Fruit fly (Drosophila melanogaster) whole organism, embryonic: ENCODE data around the gene CG6927.

ENCODE experiments used
- Atf-2 ChIP-seq: fragments of 200-800 bp; sonication (Bioruptor generic); optimal IDR thresholded peaks from 2 replicates; lab custom pipeline; 2016; ENCODE audit warnings: missing biosample characterization, missing genetic modification characterization
- CG10543 ChIP-seq: fragments of 200-800 bp; sonication (Bioruptor generic); optimal IDR thresholded peaks from 3 replicates; lab custom pipeline; 2017; ENCODE audit warnings: missing biosample characterization, mild to moderate bottlenecking, missing genetic modification characterization, moderate library complexity
- CG11560 ChIP-seq: fragments of 200-800 bp; sonication (Bioruptor generic); IDR thresholded peaks from 3 replicates; pipeline ENCODE4 v1.3.6; 2022; ENCODE audit warnings: missing biosample characterization, missing genetic modification characterization
- CG12219 ChIP-seq: fragments of 200-800 bp; sonication (Bioruptor generic); optimal IDR thresholded peaks from 3 replicates; lab custom pipeline; 2018; ENCODE audit warnings: missing biosample characterization, mild to moderate bottlenecking, missing genetic modification characterization
- CG1233 ChIP-seq: fragments of 200-800 bp; sonication (Bioruptor generic); optimal IDR thresholded peaks from 4 replicates; lab custom pipeline; 2018; ENCODE audit warnings: missing biosample characterization, mild to moderate bottlenecking, missing genetic modification characterization
- CG14014 ChIP-seq: fragments of 200-800 bp; sonication (Bioruptor generic); IDR thresholded peaks from 2 replicates; pipeline ENCODE4 v1.3.6; 2022; ENCODE audit warnings: missing biosample characterization, missing genetic modification characterization
- CG14441 ChIP-seq: fragments of 200-800 bp; sonication (Bioruptor generic); IDR thresholded peaks from 2 replicates; pipeline ENCODE4 v1.3.6; 2022; ENCODE audit warnings: missing biosample characterization, missing genetic modification characterization
- CG14965 ChIP-seq: fragments of 200-800 bp; sonication (Bioruptor generic); optimal IDR thresholded peaks from 2 replicates; lab custom pipeline; 2016; ENCODE audit warnings: missing biosample characterization, missing genetic modification characterization, borderline replicate concordance
- CG15011 ChIP-seq: fragments of 200-800 bp; sonication (Bioruptor generic); optimal IDR thresholded peaks from 3 replicates; lab custom pipeline; 2018; ENCODE audit warnings: missing biosample characterization, mild to moderate bottlenecking, missing genetic modification characterization
- CG16779 ChIP-seq: fragments of 200-800 bp; sonication (Bioruptor generic); IDR thresholded peaks from 2 replicates; pipeline ENCODE4 v1.3.6; 2022; ENCODE audit warnings: missing biosample characterization, missing genetic modification characterization
- CG17802 ChIP-seq: fragments of 200-800 bp; sonication (Bioruptor generic); optimal IDR thresholded peaks from 2 replicates; lab custom pipeline; 2018; ENCODE audit warnings: missing biosample characterization, mild to moderate bottlenecking, missing genetic modification characterization, moderate library complexity
- CG3163 ChIP-seq: fragments of 200-800 bp; sonication (Bioruptor generic); optimal IDR thresholded peaks from 3 replicates; lab custom pipeline; 2016; ENCODE audit warnings: missing biosample characterization, missing genetic modification characterization
- CG7556 ChIP-seq: fragments of 200-800 bp; sonication (Bioruptor generic); optimal IDR thresholded peaks from 2 replicates; lab custom pipeline; 2017; ENCODE audit warnings: missing biosample characterization, mild to moderate bottlenecking, missing genetic modification characterization
- CG7928 ChIP-seq: fragments of 200-800 bp; sonication (Bioruptor generic); optimal IDR thresholded peaks from 2 replicates; lab custom pipeline; 2017; ENCODE audit warnings: missing biosample characterization, mild to moderate bottlenecking, missing genetic modification characterization
- CG8281 ChIP-seq: fragments of 200-800 bp; sonication (Bioruptor generic); optimal IDR thresholded peaks from 2 replicates; lab custom pipeline; 2018; ENCODE audit warnings: missing biosample characterization, mild to moderate bottlenecking, missing genetic modification characterization, moderate library complexity
- CG8924 ChIP-seq: fragments of 200-800 bp; optimal IDR thresholded peaks from 3 replicates; lab custom pipeline; 2019; ENCODE audit warnings: missing biosample characterization, mild to moderate bottlenecking, missing genetic modification characterization, moderate library complexity
- CG8944 ChIP-seq: fragments of 200-800 bp; sonication (Bioruptor generic); optimal IDR thresholded peaks from 3 replicates; lab custom pipeline; 2016; ENCODE audit warnings: missing biosample characterization, missing genetic modification characterization
- CG9437 ChIP-seq: fragments of 200-800 bp; sonication (Bioruptor generic); optimal IDR thresholded peaks from 2 replicates; lab custom pipeline; 2018; ENCODE audit warnings: missing biosample characterization, mild to moderate bottlenecking, missing genetic modification characterization
- D19A ChIP-seq: fragments of 200-800 bp; optimal IDR thresholded peaks from 3 replicates; lab custom pipeline; 2019; ENCODE audit warnings: missing biosample characterization, mild to moderate bottlenecking, missing genetic modification characterization, moderate library complexity
- Dad ChIP-seq: fragments of 200-800 bp; sonication (Bioruptor generic); optimal IDR thresholded peaks from 3 replicates; lab custom pipeline; 2016; ENCODE audit warnings: missing biosample characterization, missing genetic modification characterization
- Dip3 ChIP-seq: fragments of 200-800 bp; sonication (Bioruptor generic); optimal IDR thresholded peaks from 3 replicates; lab custom pipeline; 2016; ENCODE audit warnings: missing biosample characterization, missing genetic modification characterization
- Doc2 ChIP-seq: fragments of 200-800 bp; sonication (Bioruptor generic); IDR thresholded peaks from 2 replicates; pipeline ENCODE4 v1.3.6; 2022; ENCODE audit warnings: missing biosample characterization, missing genetic modification characterization
- H15 ChIP-seq: fragments of 200-800 bp; sonication (Bioruptor generic); IDR thresholded peaks from 3 replicates; pipeline ENCODE4 v1.3.6; 2022; ENCODE audit warnings: missing biosample characterization, missing genetic modification characterization
- Jarid2 ChIP-seq: fragments of 200-800 bp; sonication (Bioruptor generic); optimal IDR thresholded peaks from 3 replicates; lab custom pipeline; 2017; ENCODE audit warnings: mild to moderate bottlenecking, missing biosample characterization, missing genetic modification reagents, missing genetic modification characterization
- Kr ChIP-seq: fragments of 200-800 bp; sonication (Bioruptor generic); optimal IDR thresholded peaks from 2 replicates; lab custom pipeline; 2017; ENCODE audit warnings: missing biosample characterization, mild to moderate bottlenecking, missing genetic modification characterization
- Mes4 ChIP-seq: fragments of 200-800 bp; sonication (Bioruptor generic); optimal IDR thresholded peaks from 2 replicates; lab custom pipeline; 2016; ENCODE audit warnings: missing biosample characterization, missing genetic modification characterization
- Myb ChIP-seq: fragments of 200-800 bp; sonication (Bioruptor generic); optimal IDR thresholded peaks from 2 replicates; lab custom pipeline; 2016; ENCODE audit warnings: missing biosample characterization, missing genetic modification characterization
- NFAT ChIP-seq: fragments of 200-800 bp; sonication (Bioruptor generic); IDR thresholded peaks from 2 replicates; pipeline ENCODE4 v1.3.6; 2022; ENCODE audit warnings: missing biosample characterization, missing genetic modification characterization
- NK7.1 ChIP-seq: fragments of 200-800 bp; sonication (Bioruptor generic); optimal IDR thresholded peaks from 3 replicates; lab custom pipeline; 2016; ENCODE audit warnings: missing biosample characterization, missing genetic modification characterization
- NfI ChIP-seq: fragments of 200-800 bp; sonication (Bioruptor generic); optimal IDR thresholded peaks from 3 replicates; lab custom pipeline; 2018; ENCODE audit warnings: missing biosample characterization, mild to moderate bottlenecking, missing genetic modification characterization, moderate library complexity
- Optix ChIP-seq: fragments of 200-800 bp; sonication (Bioruptor generic); IDR thresholded peaks from 3 replicates; pipeline ENCODE4 v1.3.6; 2022; ENCODE audit warnings: missing biosample characterization, missing genetic modification characterization
- Scr ChIP-seq: fragments of 200-800 bp; sonication (Bioruptor generic); IDR thresholded peaks from 2 replicates; pipeline ENCODE4 v1.3.6; 2022; ENCODE audit warnings: missing biosample characterization, missing genetic modification characterization; ENCODE audit not compliant: partially characterized antibody
- Sry-β ChIP-seq: fragments of 200-800 bp; sonication (Bioruptor generic); optimal IDR thresholded peaks from 2 replicates; lab custom pipeline; 2018; ENCODE audit warnings: missing biosample characterization, mild to moderate bottlenecking, missing genetic modification characterization, moderate library complexity
- Ssrp ChIP-seq: fragments of 200-800 bp; sonication (Bioruptor generic); optimal IDR thresholded peaks from 2 replicates; lab custom pipeline; 2018; ENCODE audit warnings: missing biosample characterization, mild to moderate bottlenecking, missing genetic modification characterization, moderate library complexity
- Vsx1 ChIP-seq: fragments of 200-800 bp; sonication (Bioruptor generic); optimal IDR thresholded peaks from 2 replicates; lab custom pipeline; 2017; ENCODE audit warnings: missing biosample characterization, mild to moderate bottlenecking, missing genetic modification characterization, missing genetic modification reagents
- Xrp1 ChIP-seq: fragments of 200-800 bp; sonication (Bioruptor generic); IDR thresholded peaks from 2 replicates; pipeline ENCODE4 v1.3.6; 2022; ENCODE audit warnings: missing biosample characterization, missing genetic modification characterization
- abd-A ChIP-seq: fragments of 200-800 bp; sonication (Bioruptor generic); optimal IDR thresholded peaks from 3 replicates; lab custom pipeline; 2019; ENCODE audit warnings: missing biosample characterization, mild to moderate bottlenecking, missing genetic modification characterization, moderate library complexity
- al ChIP-seq: fragments of 200-800 bp; sonication (Bioruptor generic); IDR thresholded peaks from 2 replicates; pipeline ENCODE4 v1.3.6; 2022; ENCODE audit warnings: missing biosample characterization, missing genetic modification characterization
- amos ChIP-seq: fragments of 200-800 bp; sonication (Bioruptor generic); IDR thresholded peaks from 2 replicates; pipeline ENCODE4 v1.3.6; 2022; ENCODE audit warnings: missing biosample characterization, missing genetic modification characterization; ENCODE audit not compliant: partially characterized antibody
- ara ChIP-seq: fragments of 200-800 bp; sonication (Bioruptor generic); IDR thresholded peaks from 2 replicates; pipeline ENCODE4 v1.3.6; 2022; ENCODE audit warnings: missing biosample characterization, missing genetic modification characterization
- caup ChIP-seq: fragments of 200-800 bp; sonication (Bioruptor generic); optimal IDR thresholded peaks from 3 replicates; lab custom pipeline; 2017; ENCODE audit warnings: missing biosample characterization, mild to moderate bottlenecking, missing genetic modification characterization, moderate library complexity; ENCODE audit not compliant: severe bottlenecking
- fd96Cb ChIP-seq: fragments of 200-800 bp; sonication (Bioruptor generic); optimal IDR thresholded peaks from 2 replicates; lab custom pipeline; 2018; ENCODE audit warnings: missing biosample characterization, mild to moderate bottlenecking, missing genetic modification characterization, moderate library complexity
- jigr1 ChIP-seq: fragments of 200-800 bp; sonication (Bioruptor generic); IDR thresholded peaks from 3 replicates; pipeline ENCODE4 v1.3.6; 2022; ENCODE audit warnings: missing biosample characterization, missing genetic modification characterization
- nerfin-2 ChIP-seq: fragments of 200-800 bp; sonication (Bioruptor generic); IDR thresholded peaks from 2 replicates; pipeline ENCODE4 v1.3.6; 2022; ENCODE audit warnings: missing biosample characterization, missing genetic modification characterization; ENCODE audit not compliant: partially characterized antibody
- nmo ChIP-seq: fragments of 200-800 bp; sonication (Bioruptor generic); optimal IDR thresholded peaks from 2 replicates; lab custom pipeline; 2018; ENCODE audit warnings: missing biosample characterization, mild to moderate bottlenecking, missing genetic modification characterization, moderate library complexity
- seq ChIP-seq: fragments of 200-800 bp; sonication (Bioruptor generic); IDR thresholded peaks from 2 replicates; pipeline ENCODE4 v1.3.6; 2022; ENCODE audit warnings: missing biosample characterization, missing genetic modification characterization
- slou ChIP-seq: fragments of 200-800 bp; sonication (Bioruptor generic); optimal IDR thresholded peaks from 3 replicates; lab custom pipeline; 2016; ENCODE audit warnings: missing biosample characterization, missing genetic modification characterization
- trh ChIP-seq: fragments of 200-800 bp; sonication (Bioruptor generic); optimal IDR thresholded peaks from 2 replicates; lab custom pipeline; 2016; ENCODE audit warnings: missing biosample characterization, missing genetic modification characterization
- usp ChIP-seq: fragments of >200 bp; optimal IDR thresholded peaks from 2 replicates; lab custom pipeline; 2017; ENCODE audit warnings: missing biosample characterization, missing genetic modification characterization

The CG6927 gene

DNA sequence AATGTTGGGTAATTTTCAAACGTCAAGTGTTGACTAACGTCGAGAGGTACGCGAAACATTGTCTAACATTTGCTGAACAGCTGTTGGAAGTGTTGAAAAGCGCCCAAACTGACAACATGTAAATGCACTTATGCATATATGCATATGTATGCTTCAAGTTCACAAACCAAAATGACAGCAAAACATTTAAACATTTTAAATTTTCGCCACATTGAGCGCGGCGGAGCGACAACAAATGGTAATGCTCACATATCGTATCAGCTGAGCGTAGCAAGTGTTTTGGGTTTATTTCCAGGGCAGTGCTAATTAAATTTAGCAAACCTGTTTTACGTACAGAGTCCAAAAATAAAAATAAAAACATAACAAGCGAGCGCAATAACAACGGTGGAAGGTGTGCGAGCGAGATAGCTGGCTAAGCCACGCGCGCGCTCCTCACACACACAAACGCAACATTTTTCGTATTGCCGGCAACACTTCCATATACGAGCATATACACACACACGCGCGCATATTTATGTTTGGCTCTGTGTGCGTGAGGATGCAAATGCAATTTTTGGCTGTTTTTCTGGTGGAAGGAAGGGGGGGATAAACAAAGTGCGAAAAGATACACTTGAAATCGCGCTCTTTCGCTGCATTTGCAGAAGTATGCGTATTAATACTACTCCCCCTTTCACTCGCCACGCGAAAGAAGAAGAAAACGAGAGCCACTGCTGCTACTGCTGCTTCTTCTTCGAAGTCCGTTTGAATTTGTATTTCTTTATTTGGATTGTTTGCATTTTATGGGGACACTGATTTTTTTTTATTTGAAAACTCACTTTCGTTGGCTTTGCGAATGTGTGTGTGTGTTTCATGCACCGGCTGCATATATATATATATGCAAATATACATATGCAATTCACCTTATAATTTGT, 23.7 kb downstream of the CG6927 start (continued):
- TF ChIP-seq CG12219 = no peak
- no peak for TF ChIP-seq NK7.1
- TF ChIP-seq caup (GFP tag; lab: Kevin White, UChicago) = peak; percentile 58
- peak; percentile 9 for TF ChIP-seq Mes4 (GFP tag; lab: Kevin White, UChicago)
- TF ChIP-seq CG7928 = no peak
- TF ChIP-seq CG17802 (tag; lab: Kevin White, UChicago) = no peak
- TF ChIP-seq abd-A = peak; percentile 30
- no peak for TF ChIP-seq usp (GFP tag; lab: Kevin White, UChicago)
- no peak for TF ChIP-seq NFAT (GFP tag; lab: Robert Waterston, UW)
- no peak for TF ChIP-seq Optix
- TF ChIP-seq Ssrp (tag; lab: Kevin White, UChicago) = no peak
- no peak for TF ChIP-seq CG8281
- peak; percentile 52 for TF ChIP-seq CG9437
- TF ChIP-seq fd96Cb = peak; percentile 0
- TF ChIP-seq amos = no peak
- TF ChIP-seq CG11560 (tag; lab: Robert Waterston, UW) = no peak
- no peak for TF ChIP-seq CG14014 (GFP tag; lab: Robert Waterston, UW)
- no peak for TF ChIP-seq Jarid2 (GFP tag; lab: Kevin White, UChicago)
- TF ChIP-seq CG10543 (GFP tag; lab: Kevin White, UChicago) = peak; percentile 15
- TF ChIP-seq Xrp1 (GFP tag; lab: Robert Waterston, UW) = no peak
- TF ChIP-seq CG3163 (GFP tag; lab: Kevin White, UChicago) = no peak
- TF ChIP-seq CG14965 = no peak
- peak; percentile 42 for TF ChIP-seq Myb
- no peak for TF ChIP-seq Dad (GFP tag; lab: Kevin White, UChicago)
- TF ChIP-seq Doc2 = no peak
- TF ChIP-seq D19A (tag; lab: Kevin White, UChicago) = peak; percentile 33
- no peak for TF ChIP-seq CG14441
- no peak for TF ChIP-seq CG16779 (GFP tag; lab: Robert Waterston, UW)
- TF ChIP-seq nmo = peak; percentile 7
- no peak for TF ChIP-seq slou
- no peak for TF ChIP-seq trh
- TF ChIP-seq CG15011 (GFP tag; lab: Kevin White, UChicago) = no peak
- TF ChIP-seq Sry-β (GFP tag; lab: Kevin White, UChicago) = no peak
- TF ChIP-seq seq = no peak
- TF ChIP-seq CG8924 (tag; lab: Kevin White, UChicago) = peak; percentile 42
- no peak for TF ChIP-seq Scr (GFP tag; lab: Robert Waterston, UW)
- peak; percentile 45 for TF ChIP-seq CG1233 (GFP tag; lab: Kevin White, UChicago)
- TF ChIP-seq H15 (GFP tag; lab: Robert Waterston, UW) = no peak
- TF ChIP-seq Kr (GFP tag; lab: Kevin White, UChicago) = no peak
- no peak for TF ChIP-seq nerfin-2 (GFP tag; lab: Robert Waterston, UW)
- TF ChIP-seq CG8944 (GFP tag; lab: Kevin White, UChicago) = peak; percentile 14
- no peak for TF ChIP-seq ara
- TF ChIP-seq Vsx1 (GFP tag; lab: Kevin White, UChicago) = peak; percentile 52
- no peak for TF ChIP-seq al (GFP tag; lab: Robert Waterston, UW)
- peak; percentile 27 for TF ChIP-seq NfI (GFP tag; lab: Kevin White, UChicago)
- no peak for TF ChIP-seq jigr1
- TF ChIP-seq Dip3 (GFP tag; lab: Kevin White, UChicago) = peak; percentile 31
- no peak for TF ChIP-seq Atf-2
- peak; percentile 41 for TF ChIP-seq CG7556
